Fruit fly (Drosophila melanogaster) whole organism: ENCODE data around the gene sNPF.
A peak's percentile ranks its signal among the peaks of the same experiment; 100 is the strongest.

Experiments used
- CG8478 ChIP-seq: fragments of >200 bp; optimal IDR thresholded peaks from 2 replicates; lab custom pipeline; 2018; ENCODE audit warnings: inconsistent platforms
- Dll ChIP-seq: fragments of >200 bp; optimal IDR thresholded peaks from 2 replicates; lab custom pipeline; 2017
- EcR ChIP-seq, 2 experiments: fragments of >200 bp; optimal IDR thresholded peaks; 2 replicates each; lab custom pipeline; 2017; ENCODE audit warnings: missing biosample characterization in 2 of 2, missing genetic modification characterization in 2 of 2, missing genetic modification reagents in 2 of 2
- pan ChIP-seq: fragments of >200 bp; optimal IDR thresholded peaks from 2 replicates; lab custom pipeline; 2017
- psq ChIP-seq: fragments of >200 bp; optimal IDR thresholded peaks from 2 replicates; lab custom pipeline; 2017
- usp ChIP-seq: fragments of >200 bp; optimal IDR thresholded peaks from 2 replicates; lab custom pipeline; 2017; ENCODE audit warnings: missing biosample characterization, missing genetic modification characterization, mixed read lengths

sNPF gene

dm6 chr2L:20027382-20027919 is at the start of gene sNPF:
Gene sNPF, plus strand, starts transcription at chr2L:20027915.
- no peak for TF ChIP-seq EcR (GFP tag; optimal IDR thresholded peaks at IDR 0.05; lab: Kevin White, UChicago)
- no peak for TF ChIP-seq Dll
- no peak for TF ChIP-seq psq (lab: Kevin White, UChicago)
- peak; percentile 27 for TF ChIP-seq pan (lab: Kevin White, UChicago)
- TF ChIP-seq usp (GFP tag; lab: Kevin White, UChicago), result no peak
- no peak for TF ChIP-seq CG8478

- TF ChIP-seq EcR (GFP tag; optimal IDR thresholded peaks at IDR 0.05; lab: Kevin White, UChicago) (no peak), usp (GFP tag; lab: Kevin White, UChicago) (no peak), CG8478 (no peak), Dll (no peak), psq (lab: Kevin White, UChicago) (no peak), pan (lab: Kevin White, UChicago) (no peak)
These were observed 39.6 kb upstream of the sNPF start for dm6 chr2L:19987875-19988665.

DNA sequence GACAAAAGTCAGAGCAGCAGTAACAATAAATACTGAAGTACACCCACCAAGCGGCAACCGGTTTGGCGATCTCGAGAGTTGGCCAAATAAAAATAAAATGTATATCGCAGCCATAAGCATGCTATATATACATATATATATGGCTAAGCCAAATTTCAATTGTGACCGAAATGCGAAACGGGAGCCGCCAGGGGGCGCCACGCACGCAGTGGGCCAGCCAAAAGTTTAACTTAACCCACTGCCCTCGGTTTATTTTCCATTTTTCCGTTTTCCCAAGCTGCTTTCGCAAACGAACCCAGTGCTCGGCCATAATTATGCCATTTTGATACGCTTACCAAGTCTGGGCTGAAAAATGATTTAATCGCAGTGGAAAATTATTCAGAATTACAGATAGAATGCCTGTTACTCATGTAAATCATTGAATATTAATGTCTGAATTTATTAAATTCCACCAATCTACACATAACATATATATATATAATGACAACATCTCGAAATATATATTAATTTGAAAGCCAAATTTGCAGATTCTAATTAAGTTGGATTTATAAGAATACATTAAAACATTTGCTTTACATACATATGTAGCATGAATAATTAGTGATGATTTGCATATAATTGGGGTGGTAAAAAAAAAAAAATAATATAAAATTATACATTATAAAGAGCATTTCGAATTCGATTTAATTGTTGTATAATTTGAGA is 37.9 kb upstream of the sNPF start:
- TF ChIP-seq EcR (GFP tag; optimal IDR thresholded peaks at IDR 0.05; lab: Kevin White, UChicago) (no peak), CG8478 (no peak), psq (lab: Kevin White, UChicago) (no peak), pan (lab: Kevin White, UChicago) (no peak), usp (GFP tag; lab: Kevin White, UChicago) (no peak), Dll (no peak)

DNA sequence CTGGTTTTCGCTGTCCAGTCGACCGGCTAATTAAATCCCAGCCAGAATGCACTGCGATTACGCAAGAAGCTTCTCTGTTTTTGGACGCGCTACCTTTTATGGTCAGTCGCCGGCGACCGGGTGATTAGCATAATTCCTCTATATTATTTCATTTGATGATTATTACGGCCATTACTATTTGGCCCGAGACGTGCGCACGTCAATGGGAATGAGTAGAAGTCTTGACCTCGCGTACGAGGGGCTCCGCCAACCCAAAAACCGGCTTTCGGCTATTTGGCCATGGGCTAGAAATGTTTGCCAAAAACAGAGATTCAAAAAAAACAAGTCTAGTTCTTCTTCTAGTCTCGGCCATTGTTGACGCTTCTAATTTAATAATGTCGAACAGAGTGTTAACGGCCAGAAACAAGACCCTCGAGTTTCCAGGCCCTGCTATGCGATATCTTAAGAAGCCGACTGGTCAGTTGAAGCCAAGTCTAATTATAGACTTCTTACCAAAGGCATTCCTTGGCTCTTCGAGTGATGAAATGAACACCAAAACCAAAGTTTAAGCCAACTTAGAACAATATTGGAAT is 35.2 kb upstream of the sNPF start:
- TF ChIP-seq CG8478 (no peak), EcR (GFP tag; optimal IDR thresholded peaks at IDR 0.05; lab: Kevin White, UChicago) (no peak), Dll (no peak), usp (GFP tag; lab: Kevin White, UChicago) (no peak), psq (lab: Kevin White, UChicago) (no peak), pan (lab: Kevin White, UChicago) (no peak)

DNA sequence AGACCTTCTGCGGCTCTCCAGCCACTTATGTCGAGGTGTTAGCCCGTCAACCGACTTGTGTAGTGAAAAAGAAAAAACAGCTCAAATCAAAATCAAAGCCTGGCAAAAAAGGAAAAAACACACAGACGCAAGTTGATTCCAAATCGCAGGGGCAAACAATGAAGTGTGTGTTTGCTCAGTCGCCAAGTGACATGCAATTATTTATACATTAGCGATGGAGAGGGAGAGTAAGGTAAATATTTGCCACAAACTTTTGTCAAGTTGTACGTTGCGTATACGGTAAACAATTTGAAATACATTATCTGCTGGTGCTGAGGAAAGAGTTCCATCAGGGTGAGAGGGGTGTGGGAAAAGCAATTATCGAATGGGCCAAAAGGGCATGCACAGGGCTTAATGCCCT is 29.6 kb upstream of the sNPF start:
- no peak for TF ChIP-seq Dll
- no peak for TF ChIP-seq EcR (GFP tag; optimal IDR thresholded peaks at IDR 0.05; lab: Kevin White, UChicago)
- no peak for TF ChIP-seq CG8478
- no peak for TF ChIP-seq usp (GFP tag; lab: Kevin White, UChicago)
- no peak for TF ChIP-seq psq (lab: Kevin White, UChicago)
- TF ChIP-seq pan (lab: Kevin White, UChicago), result no peak

DNA sequence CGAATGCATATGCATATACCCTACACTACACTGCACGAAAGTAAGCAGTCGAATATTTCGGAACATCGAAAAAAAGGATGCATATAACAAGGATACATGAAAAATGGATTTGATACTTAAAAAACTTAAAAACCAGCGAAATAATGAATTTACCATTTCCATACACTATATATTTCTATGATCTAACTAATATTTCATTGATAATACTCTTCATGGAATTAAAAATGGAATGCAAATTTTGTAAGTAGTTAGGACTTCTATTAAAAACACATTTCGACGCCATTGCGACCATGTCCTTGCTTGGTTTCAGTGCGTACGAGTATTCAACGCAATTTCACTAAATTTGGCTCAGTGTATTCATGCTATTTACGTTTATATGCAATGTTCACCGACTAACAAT is 25.6 kb upstream of the sNPF start:
- no peak for TF ChIP-seq usp (GFP tag; lab: Kevin White, UChicago)
- TF ChIP-seq Dll, result no peak
- no peak for TF ChIP-seq EcR (GFP tag; optimal IDR thresholded peaks at IDR 0.05; lab: Kevin White, UChicago)

DNA sequence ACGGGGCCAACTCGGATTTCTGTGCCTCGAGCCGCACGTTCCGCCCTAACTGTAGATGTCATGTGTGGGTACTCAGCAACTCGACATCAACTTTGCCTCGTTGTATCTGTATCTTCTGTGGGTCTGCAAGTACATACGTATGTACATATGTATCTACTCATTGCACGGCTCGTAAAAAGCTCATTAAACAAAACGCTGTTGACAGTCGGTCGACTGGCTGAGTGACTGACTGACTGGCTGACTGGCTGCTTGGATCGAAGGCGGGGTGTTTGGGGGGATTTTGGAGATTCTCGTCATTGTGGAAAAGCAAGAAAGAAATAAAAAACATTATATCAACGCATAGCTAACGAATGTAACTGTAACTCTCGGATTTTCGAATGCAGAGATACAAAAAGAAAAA is 23.4 kb upstream of the sNPF start:
- TF ChIP-seq psq (lab: Kevin White, UChicago) (no peak), usp (GFP tag; lab: Kevin White, UChicago) (no peak), pan (lab: Kevin White, UChicago) (no peak), EcR (GFP tag; optimal IDR thresholded peaks at IDR 0.05; lab: Kevin White, UChicago) (no peak), Dll (no peak), CG8478 (no peak)

- TF ChIP-seq psq (lab: Kevin White, UChicago), result no peak
- no peak for TF ChIP-seq CG8478
- no peak for TF ChIP-seq pan (lab: Kevin White, UChicago)
- TF ChIP-seq EcR (GFP tag; optimal IDR thresholded peaks at IDR 0.05; lab: Kevin White, UChicago), result no peak
- no peak for TF ChIP-seq usp (GFP tag; lab: Kevin White, UChicago)
- TF ChIP-seq Dll, result no peak
These were observed 22.7 kb upstream of the sNPF start for dm6 chr2L:20005064-20005463.

dm6 chr2L:20016448-20016847 is 11.3 kb upstream of the sNPF start:
- TF ChIP-seq EcR (GFP tag; optimal IDR thresholded peaks at IDR 0.05; lab: Kevin White, UChicago) (no peak), Dll (no peak), pan (lab: Kevin White, UChicago) (no peak), CG8478 (no peak), usp (GFP tag; lab: Kevin White, UChicago) (no peak), psq (lab: Kevin White, UChicago) (no peak)

dm6 chr2L:20017055-20017454 is 10.7 kb upstream of the sNPF start, which contains the start of gene CG43861:
Gene CG43861, minus strand, starts transcription at chr2L:20017282.
- TF ChIP-seq EcR (GFP tag; optimal IDR thresholded peaks at IDR 0.05; lab: Kevin White, UChicago) (no peak), Dll (no peak), usp (GFP tag; lab: Kevin White, UChicago) (no peak), CG8478 (no peak)

DNA sequence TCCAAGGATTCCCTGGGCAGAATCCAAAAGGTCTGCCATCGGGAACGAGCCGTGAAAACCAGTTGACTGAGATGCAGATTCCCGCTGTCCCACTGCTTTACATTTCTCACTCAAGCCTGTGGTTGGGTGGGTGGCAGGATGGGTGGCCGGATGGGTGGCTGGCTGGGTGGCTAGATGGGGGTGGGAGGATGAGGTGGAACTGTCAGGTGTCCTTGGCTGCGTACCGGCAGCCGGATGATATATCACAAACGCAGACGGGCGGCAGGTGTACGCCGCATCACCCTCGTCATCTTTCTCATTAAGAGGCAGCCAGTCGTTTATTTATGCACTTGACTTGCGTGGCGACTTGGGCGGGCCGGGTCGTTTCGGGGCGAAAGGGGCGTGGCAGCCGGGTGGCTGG is 7.6 kb upstream of the sNPF start:
- TF ChIP-seq psq (lab: Kevin White, UChicago) (no peak), EcR (GFP tag; optimal IDR thresholded peaks at IDR 0.05; lab: Kevin White, UChicago) (no peak), Dll (no peak), pan (lab: Kevin White, UChicago) (no peak), CG8478 (no peak), usp (GFP tag; lab: Kevin White, UChicago) (no peak)

- TF ChIP-seq pan (lab: Kevin White, UChicago), result no peak
- no peak for TF ChIP-seq usp (GFP tag; lab: Kevin White, UChicago)
- no peak for TF ChIP-seq EcR (GFP tag; optimal IDR thresholded peaks at IDR 0.05; lab: Kevin White, UChicago)
- TF ChIP-seq CG8478, result no peak
- no peak for TF ChIP-seq Dll
- TF ChIP-seq psq (lab: Kevin White, UChicago), result no peak
These were observed 3.4 kb upstream of the sNPF start for dm6 chr2L:20024333-20024732.
